Fruit fly (Drosophila melanogaster) whole organism, embryonic: ENCODE results near the gene CG14995.
A peak's percentile ranks its signal among the peaks of the same experiment; 100 is the strongest.

Experiments
- Adf1 ChIP-seq: fragments of 200-800 bp; sonication (Bioruptor generic); IDR thresholded peaks from 2 replicates; pipeline ENCODE4 v1.3.6; 2022; ENCODE audit warnings: missing biosample characterization, missing genetic modification characterization
- Awh ChIP-seq: fragments of 200-800 bp; sonication (Bioruptor generic); IDR thresholded peaks from 2 replicates; pipeline ENCODE4, ENCODE4 v1.3.6; 2022; ENCODE audit warnings: missing biosample characterization, missing genetic modification characterization
- BEAF-32 ChIP-seq: fragments of 200-800 bp; sonication (Bioruptor generic); optimal IDR thresholded peaks from 3 replicates; lab custom pipeline; 2017; ENCODE audit warnings: missing biosample characterization, missing genetic modification characterization, mild to moderate bottlenecking, moderate library complexity, missing genetic modification reagents
- Bgb ChIP-seq: fragments of 200-800 bp; sonication (Bioruptor generic); IDR thresholded peaks from 2 replicates; pipeline ENCODE4 v1.3.6; 2022; ENCODE audit warnings: missing biosample characterization, missing genetic modification characterization; ENCODE audit not compliant: partially characterized antibody
- CG10565 ChIP-seq: fragments of 200-800 bp; sonication (Bioruptor generic); optimal IDR thresholded peaks from 3 replicates; lab custom pipeline; 2016; ENCODE audit warnings: missing biosample characterization, mild to moderate bottlenecking, missing genetic modification characterization
- CG12219 ChIP-seq: fragments of 200-800 bp; sonication (Bioruptor generic); optimal IDR thresholded peaks from 3 replicates; lab custom pipeline; 2018; ENCODE audit warnings: missing biosample characterization, mild to moderate bottlenecking, missing genetic modification characterization
- CG13894 ChIP-seq: fragments of 200-800 bp; sonication (Bioruptor generic); optimal IDR thresholded peaks from 3 replicates; lab custom pipeline; 2018; ENCODE audit warnings: missing biosample characterization, mild to moderate bottlenecking, missing genetic modification characterization, moderate library complexity
- CG17912 ChIP-seq: fragments of 200-800 bp; sonication (Bioruptor generic); optimal IDR thresholded peaks from 2 replicates; lab custom pipeline; 2018; ENCODE audit warnings: missing biosample characterization, mild to moderate bottlenecking, missing genetic modification characterization
- CG33213 ChIP-seq: fragments of 200-800 bp; sonication (Bioruptor generic); optimal IDR thresholded peaks from 3 replicates; lab custom pipeline; 2016; ENCODE audit warnings: missing biosample characterization, missing genetic modification characterization
- CG4730 ChIP-seq: fragments of 200-800 bp; sonication (Bioruptor generic); IDR thresholded peaks from 2 replicates; pipeline ENCODE4 v1.3.6; 2022; ENCODE audit warnings: missing biosample characterization, missing genetic modification characterization
- CG5180 ChIP-seq: fragments of 200-800 bp; sonication (Bioruptor generic); optimal IDR thresholded peaks from 3 replicates; lab custom pipeline; 2017; ENCODE audit warnings: missing biosample characterization, missing genetic modification characterization, mild to moderate bottlenecking, moderate library complexity, missing genetic modification reagents
- CG8281 ChIP-seq: fragments of 200-800 bp; sonication (Bioruptor generic); optimal IDR thresholded peaks from 2 replicates; lab custom pipeline; 2018; ENCODE audit warnings: missing biosample characterization, mild to moderate bottlenecking, missing genetic modification characterization, moderate library complexity
- E2f2 ChIP-seq: fragments of 200-800 bp; sonication (Bioruptor generic); IDR thresholded peaks from 2 replicates; pipeline ENCODE4 v1.3.6; 2022; ENCODE audit warnings: missing biosample characterization, missing genetic modification characterization
- Fer1 ChIP-seq: fragments of 200-800 bp; sonication (Bioruptor generic); optimal IDR thresholded peaks from 2 replicates; lab custom pipeline; 2017; ENCODE audit warnings: missing biosample characterization, mild to moderate bottlenecking, missing genetic modification characterization
- H2.0 ChIP-seq: fragments of 200-800 bp; sonication (Bioruptor generic); IDR thresholded peaks from 2 replicates; pipeline ENCODE4 v1.3.6; 2022; ENCODE audit warnings: missing biosample characterization, missing genetic modification characterization
- Hr39 ChIP-seq: fragments of >200 bp; optimal IDR thresholded peaks from 2 replicates; lab custom pipeline; 2017
- Hr51 ChIP-seq, 2 experiments: fragments of 200-800 bp; sonication (Bioruptor generic); optimal IDR thresholded peaks; 2 replicates in 1 of 2; 3 replicates in 1 of 2; lab custom pipeline; 2016 to 2018; ENCODE audit warnings: missing biosample characterization in 2 of 2, missing genetic modification characterization in 2 of 2, mild to moderate bottlenecking in 1 of 2, moderate library complexity in 1 of 2
- Lhr ChIP-seq: fragments of 200-800 bp; sonication (Bioruptor generic); optimal IDR thresholded peaks from 3 replicates; lab custom pipeline; 2017; ENCODE audit warnings: mild to moderate bottlenecking, missing biosample characterization, missing genetic modification reagents, missing genetic modification characterization
- NFAT ChIP-seq: fragments of 200-800 bp; sonication (Bioruptor generic); IDR thresholded peaks from 2 replicates; pipeline ENCODE4 v1.3.6; 2022; ENCODE audit warnings: missing biosample characterization, missing genetic modification characterization
- Sry-δ ChIP-seq: fragments of 200-800 bp; sonication (Bioruptor generic); optimal IDR thresholded peaks from 2 replicates; lab custom pipeline; 2016; ENCODE audit warnings: missing biosample characterization, missing genetic modification characterization
- Trl ChIP-seq, 3 experiments: fragments of >200 bp in 2 of 3; fragments of 200-800 bp in 1 of 3; sonication (Bioruptor generic) in 1 of 3; optimal IDR thresholded peaks; 2 replicates in 1 of 3; 3 replicates in 2 of 3; lab custom pipeline; 2016 to 2017; ENCODE audit warnings: missing biosample characterization in 1 of 3, missing genetic modification characterization in 1 of 3
- Vsx1 ChIP-seq: fragments of 200-800 bp; sonication (Bioruptor generic); optimal IDR thresholded peaks from 2 replicates; lab custom pipeline; 2017; ENCODE audit warnings: missing biosample characterization, mild to moderate bottlenecking, missing genetic modification characterization, missing genetic modification reagents
- ac ChIP-seq: fragments of 200-800 bp; sonication (Bioruptor generic); optimal IDR thresholded peaks from 3 replicates; lab custom pipeline; 2017; ENCODE audit warnings: missing biosample characterization, mild to moderate bottlenecking, missing genetic modification characterization
- chinmo ChIP-seq: fragments of 200-800 bp; sonication (Bioruptor generic); IDR thresholded peaks from 4 replicates; pipeline ENCODE4 v1.3.6; 2022; ENCODE audit warnings: missing biosample characterization, missing genetic modification characterization; ENCODE audit not compliant: partially characterized antibody
- eyg ChIP-seq: fragments of 200-800 bp; sonication (Bioruptor generic); optimal IDR thresholded peaks from 3 replicates; lab custom pipeline; 2016; ENCODE audit warnings: missing biosample characterization, missing genetic modification characterization
- gce ChIP-seq: fragments of 200-800 bp; sonication (Bioruptor generic); IDR thresholded peaks from 3 replicates; pipeline ENCODE4 v1.3.6; 2022; ENCODE audit warnings: missing biosample characterization, missing genetic modification characterization
- h ChIP-seq: fragments of >200 bp; optimal IDR thresholded peaks from 2 replicates; lab custom pipeline; 2017
- hkb ChIP-seq, 2 experiments: fragments of 200-800 bp in 1 of 2; fragments of >200 bp in 1 of 2; sonication (Bioruptor generic) in 1 of 2; IDR thresholded peaks in 1 of 2; optimal IDR thresholded peaks in 1 of 2; 2 replicates each; pipeline versions ENCODE4 v1.3.6 to Lab custom; 2017 to 2022; ENCODE audit warnings: missing biosample characterization in 1 of 2, missing genetic modification characterization in 1 of 2
- kah ChIP-seq: fragments of 200-800 bp; sonication (Bioruptor generic); optimal IDR thresholded peaks from 2 replicates; lab custom pipeline; 2018; ENCODE audit warnings: missing biosample characterization, mild to moderate bottlenecking, missing genetic modification characterization
- kay ChIP-seq: fragments of 200-800 bp; sonication (Bioruptor generic); optimal IDR thresholded peaks from 2 replicates; lab custom pipeline; 2016; ENCODE audit warnings: missing biosample characterization, missing genetic modification characterization
- lmd ChIP-seq: fragments of 200-800 bp; sonication (Bioruptor generic); IDR thresholded peaks from 2 replicates; pipeline ENCODE4 v1.3.6; 2022; ENCODE audit warnings: missing biosample characterization, missing genetic modification characterization
- mirr ChIP-seq: fragments of 200-800 bp; sonication (Bioruptor generic); optimal IDR thresholded peaks from 3 replicates; lab custom pipeline; 2018; ENCODE audit warnings: missing biosample characterization, mild to moderate bottlenecking, missing genetic modification characterization
- onecut ChIP-seq: fragments of 200-800 bp; sonication (Bioruptor generic); IDR thresholded peaks from 2 replicates; pipeline ENCODE4 v1.3.6; 2022; ENCODE audit warnings: missing biosample characterization, missing genetic modification characterization
- org-1 ChIP-seq: fragments of 200-800 bp; sonication (Bioruptor generic); optimal IDR thresholded peaks from 2 replicates; lab custom pipeline; 2017; ENCODE audit warnings: missing biosample characterization, missing genetic modification characterization
- pzg ChIP-seq: fragments of 200-800 bp; sonication (Bioruptor generic); optimal IDR thresholded peaks from 3 replicates; lab custom pipeline; 2018; ENCODE audit warnings: missing biosample characterization, mild to moderate bottlenecking, missing genetic modification characterization, moderate library complexity
- sc ChIP-seq, 3 experiments: fragments of >200 bp in 2 of 3; fragments of 200-800 bp in 1 of 3; sonication (Bioruptor generic) in 1 of 3; optimal IDR thresholded peaks; 2 replicates in 2 of 3; 3 replicates in 1 of 3; lab custom pipeline; 2017; ENCODE audit warnings: mild to moderate bottlenecking in 1 of 3, missing biosample characterization in 1 of 3, missing genetic modification characterization in 1 of 3, missing genetic modification reagents in 1 of 3
- schlank ChIP-seq: fragments of 200-800 bp; sonication (Bioruptor generic); optimal IDR thresholded peaks from 2 replicates; lab custom pipeline; 2018; ENCODE audit warnings: missing biosample characterization, mild to moderate bottlenecking, missing genetic modification characterization
- sd ChIP-seq: fragments of 200-800 bp; sonication (Bioruptor generic); optimal IDR thresholded peaks from 3 replicates; lab custom pipeline; 2018; ENCODE audit warnings: missing biosample characterization, mild to moderate bottlenecking, missing genetic modification characterization, moderate library complexity
- sima ChIP-seq: fragments of 200-800 bp; sonication (Bioruptor generic); optimal IDR thresholded peaks from 2 replicates; lab custom pipeline; 2016; ENCODE audit warnings: missing biosample characterization, missing genetic modification characterization
- so ChIP-seq: fragments of 200-800 bp; sonication (Bioruptor generic); IDR thresholded peaks from 3 replicates; pipeline ENCODE4 v1.3.6; 2022; ENCODE audit warnings: missing biosample characterization, missing genetic modification characterization
- sr ChIP-seq: fragments of 200-800 bp; sonication (Bioruptor generic); IDR thresholded peaks from 3 replicates; pipeline ENCODE4 v1.3.6; 2022; ENCODE audit warnings: missing biosample characterization, missing genetic modification characterization
- trh ChIP-seq: fragments of 200-800 bp; sonication (Bioruptor generic); optimal IDR thresholded peaks from 2 replicates; lab custom pipeline; 2016; ENCODE audit warnings: missing biosample characterization, missing genetic modification characterization

Gene CG14995

DNA sequence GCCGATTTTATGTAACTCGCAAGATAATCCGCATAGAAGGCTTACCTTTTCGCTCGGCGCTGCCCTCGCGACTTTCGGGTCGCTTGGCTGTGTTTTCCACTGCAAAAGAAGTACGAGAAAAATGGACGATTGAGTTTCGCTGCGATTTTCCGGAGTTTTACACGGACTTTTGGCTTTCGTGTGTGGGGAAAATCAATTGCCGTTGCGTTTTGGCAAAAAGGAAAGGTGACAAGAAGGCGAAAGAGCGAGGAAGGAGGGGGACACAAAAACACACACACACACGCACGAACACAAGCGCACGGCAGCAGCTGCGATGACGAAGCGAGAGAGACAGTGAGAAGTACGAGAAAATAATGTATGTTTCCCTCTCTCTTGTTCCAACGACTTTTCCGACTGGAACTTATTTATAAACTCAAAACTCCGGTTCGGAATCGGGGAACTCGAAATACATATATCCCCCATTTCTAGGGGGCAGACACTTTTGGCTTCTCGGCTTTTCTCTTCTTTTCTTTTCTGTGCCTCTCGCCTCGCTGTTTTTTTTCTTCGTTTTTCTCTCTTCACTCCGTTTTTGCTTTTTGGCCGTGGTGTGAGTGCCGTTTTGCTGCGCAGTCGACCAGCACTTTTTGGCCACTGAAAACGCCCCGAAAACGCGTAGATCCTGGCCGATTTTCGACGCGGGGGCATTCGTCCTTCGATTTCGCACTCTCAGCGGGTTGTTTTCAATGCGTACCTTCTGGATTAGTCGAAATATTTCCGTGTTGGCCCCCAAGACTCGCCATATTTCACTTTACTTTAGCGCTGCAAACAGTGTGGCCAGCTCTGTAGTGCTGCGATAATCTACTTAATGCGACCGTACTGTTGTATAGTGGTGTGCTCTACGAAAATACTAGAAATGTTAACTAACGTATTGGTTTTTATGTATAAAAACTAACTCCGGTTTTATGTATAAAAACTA, 30.9 kb upstream of the CG14995 start, which contains the start of gene ens (continued):
- TF ChIP-seq CG13894 (tag; lab: Kevin White, UChicago) (peak; percentile 79), org-1 (GFP tag; lab: Kevin White, UChicago) (no peak), sr (GFP tag; lab: Robert Waterston, UW) (no peak), CG8281 (no peak), trh (GFP tag; lab: Kevin White, UChicago) (no peak), CG12219 (GFP tag; lab: Kevin White, UChicago) (no peak), sima (no peak), gce (GFP tag; lab: Robert Waterston, UW) (no peak), CG33213 (GFP tag; lab: Kevin White, UChicago) (peak; percentile 7), mirr (GFP tag; lab: Kevin White, UChicago) (no peak), kah (no peak), kay (GFP tag; lab: Kevin White, UChicago) (peak; percentile 37), sc (optimal IDR thresholded peaks at IDR 0.05; lab: Kevin White, UChicago) (no peak), sc (GFP tag; optimal IDR thresholded peaks at IDR 0.05; lab: Kevin White, UChicago) (no peak), so (GFP tag; lab: Robert Waterston, UW) (no peak), onecut (peak; percentile 54), Fer1 (peak; percentile 27), ac (GFP tag; lab: Kevin White, UChicago) (peak; percentile 9), Hr51 (GFP tag; optimal IDR thresholded peaks at IDR 0.05; lab: Kevin White, UChicago) (no peak), lmd (GFP tag; lab: Robert Waterston, UW) (no peak), E2f2 (peak; percentile 42; the same call in 1 of the 2 replicates), Sry-δ (peak; percentile 47), Bgb (peak; percentile 51), eyg (GFP tag; lab: Kevin White, UChicago) (no peak), Trl (optimal IDR thresholded peaks at IDR 0.05; lab: Kevin White, UChicago) (peak; percentile 69 to 93), Trl (GFP tag; optimal IDR thresholded peaks at IDR 0.05; lab: Kevin White, UChicago) (no peak), BEAF-32 (GFP tag; lab: Kevin White, UChicago) (peak; percentile 52), CG5180 (GFP tag; lab: Kevin White, UChicago) (no peak), Awh (GFP tag; lab: Robert Waterston, UW) (no peak), pzg (GFP tag; lab: Kevin White, UChicago) (peak; percentile 79), hkb (optimal IDR thresholded peaks at IDR 0.05; lab: Kevin White, UChicago) (no peak), hkb (GFP tag; IDR thresholded peaks at IDR 0.05; lab: Robert Waterston, UW) (no peak), CG4730 (no peak), Adf1 (GFP tag; lab: Robert Waterston, UW) (peak; percentile 21; the same call in 1 of the 2 replicates), schlank (tag; lab: Kevin White, UChicago) (no peak), CG17912 (GFP tag; lab: Kevin White, UChicago) (peak; percentile 36), NFAT (GFP tag; lab: Robert Waterston, UW) (no peak)
- TF ChIP-seq, all 482 proteins: peak for 74

DNA sequence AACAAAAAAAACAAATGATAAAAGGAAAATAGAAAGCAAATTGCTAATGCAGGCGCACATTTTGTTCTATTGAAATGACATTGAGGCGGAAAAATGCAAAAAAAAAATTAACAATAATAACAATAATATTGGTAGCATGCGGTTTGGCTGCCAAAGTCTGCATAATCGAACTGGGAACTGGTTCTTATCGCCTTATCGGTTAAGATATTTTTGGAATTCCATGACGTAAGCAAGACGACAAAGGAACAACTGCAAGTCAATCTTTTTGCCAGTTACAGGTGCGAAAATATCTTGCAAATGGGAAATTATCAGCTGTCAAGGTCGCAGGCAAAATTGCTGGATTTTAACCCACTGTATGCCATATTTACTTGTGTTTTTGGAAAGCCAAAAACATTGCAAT, 29.5 kb upstream of the CG14995 start:
- TF ChIP-seq Lhr (GFP tag; lab: Kevin White, UChicago) (no peak), chinmo (GFP tag; lab: Robert Waterston, UW) (no peak), CG10565 (GFP tag; lab: Kevin White, UChicago) (no peak), h (lab: Kevin White, UChicago) (no peak), Hr39 (lab: Kevin White, UChicago) (no peak), H2.0 (GFP tag; lab: Robert Waterston, UW) (no peak), Vsx1 (no peak), sd (tag; lab: Kevin White, UChicago) (peak; percentile 59)
- TF ChIP-seq, all 482 proteins: peak for 1
